Worm (Caenorhabditis elegans) whole organism, L4 larva: ENCODE data around the gene pix-1.
A peak's percentile ranks its signal among the peaks of the same experiment; 100 is the strongest.

Source experiments
- F10B5.3 ChIP-seq: sonication (generic microtip); optimal IDR thresholded peaks from 2 replicates; lab custom pipeline; 2016; ENCODE audit warnings: mild to moderate bottlenecking, missing genetic modification characterization, missing compliant biosample characterization
- F26F4.8 ChIP-seq: fragments of 200-800 bp; sonication (Bioruptor generic); conservative IDR thresholded peaks from 2 replicates; pipeline ENCODE4 v1.3.6; 2022; ENCODE audit warnings: missing genetic modification characterization, missing compliant biosample characterization
- F49E8.2 ChIP-seq: sonication (generic microtip); optimal IDR thresholded peaks from 2 replicates; lab custom pipeline; 2016; ENCODE audit warnings: missing compliant biosample characterization, mild to moderate bottlenecking, missing genetic modification characterization, borderline replicate concordance
- T26A8.4 ChIP-seq: fragments of 200-800 bp; sonication (Bioruptor generic); IDR thresholded peaks from 2 replicates; pipeline ENCODE4 v1.3.6; 2022; ENCODE audit warnings: missing genetic modification characterization, missing compliant biosample characterization
- Y105C5A.15 ChIP-seq: fragments of 200-800 bp; sonication (Bioruptor generic); IDR thresholded peaks from 2 replicates; pipeline ENCODE4 v1.3.6; 2022; ENCODE audit warnings: missing genetic modification characterization, missing compliant biosample characterization
- aha-1 ChIP-seq: fragments of 150-350 bp; peaks from one replicate; lab custom pipeline; 2014; ENCODE audit warnings: missing biosample characterization, missing genetic modification characterization
- aly-2 ChIP-seq: sonication (generic microtip); optimal IDR thresholded peaks from 2 replicates; lab custom pipeline; 2018; ENCODE audit warnings: missing biosample characterization, missing genetic modification characterization
- ceh-82 ChIP-seq: sonication (generic microtip); optimal IDR thresholded peaks from 2 replicates; lab custom pipeline; 2017; ENCODE audit warnings: missing biosample characterization, missing genetic modification characterization
- ces-1 ChIP-seq: fragments of 150-350 bp; sonication (generic microtip); optimal IDR thresholded peaks from 4 replicates; lab custom pipeline; 2014; ENCODE audit warnings: missing biosample characterization, missing genetic modification reagents, missing genetic modification characterization
- ctbp-1 ChIP-seq: fragments of 200-800 bp; sonication (Bioruptor generic); IDR thresholded peaks from 2 replicates; pipeline ENCODE4 v1.3.6; 2022; ENCODE audit warnings: missing genetic modification reagents, missing genetic modification characterization, missing compliant biosample characterization
- daf-19 ChIP-seq: fragments of 200-800 bp; sonication (Bioruptor generic); conservative IDR thresholded peaks from 2 replicates; pipeline ENCODE4 v1.3.6; 2022; ENCODE audit warnings: missing genetic modification characterization, missing compliant biosample characterization
- daf-8 ChIP-seq: fragments of 200-800 bp; sonication (Bioruptor generic); IDR thresholded peaks from 2 replicates; pipeline ENCODE4 v1.3.6; 2022; ENCODE audit warnings: missing genetic modification characterization, missing compliant biosample characterization
- dmd-6 ChIP-seq: fragments of 200-800 bp; sonication (Bioruptor generic); IDR thresholded peaks from 2 replicates; pipeline ENCODE4 v1.3.6; 2022; ENCODE audit warnings: missing genetic modification reagents, missing genetic modification characterization, missing compliant biosample characterization
- dmd-8 ChIP-seq: fragments of 200-800 bp; sonication (Bioruptor generic); IDR thresholded peaks from 2 replicates; pipeline ENCODE4 v1.3.6; 2022; ENCODE audit warnings: missing genetic modification characterization, missing compliant biosample characterization
- dpl-1 ChIP-seq: fragments of 150-350 bp; optimal IDR thresholded peaks from 2 replicates; lab custom pipeline; 2014; ENCODE audit warnings: missing biosample characterization, missing genetic modification reagents, missing genetic modification characterization
- duxl-1 ChIP-seq: sonication (generic microtip); optimal IDR thresholded peaks from 2 replicates; lab custom pipeline; 2016; ENCODE audit warnings: mild to moderate bottlenecking, missing genetic modification characterization, moderate library complexity, missing compliant biosample characterization; ENCODE audit not compliant: poor library complexity
- dve-1 ChIP-seq: sonication (generic microtip); optimal IDR thresholded peaks from 2 replicates; lab custom pipeline; 2017; ENCODE audit warnings: antibody characterized with exemption, mild to moderate bottlenecking, missing genetic modification characterization, missing compliant biosample characterization; ENCODE audit not compliant: insufficient read depth
- fos-1 ChIP-seq: fragments of 150-350 bp; optimal IDR thresholded peaks from 2 replicates; lab custom pipeline; 2014; ENCODE audit warnings: missing biosample characterization, missing genetic modification characterization
- hif-1 ChIP-seq, 2 experiments: sonication (generic microtip); optimal IDR thresholded peaks; 2 replicates each; lab custom pipeline; 2016 to 2017; ENCODE audit warnings: missing compliant biosample characterization in 2 of 2, missing genetic modification characterization in 2 of 2, missing genetic modification reagents in 2 of 2, missing genotype in 2 of 2, mild to moderate bottlenecking in 1 of 2
- hlh-11 ChIP-seq: fragments of 200-800 bp; sonication (Bioruptor generic); optimal IDR thresholded peaks from 2 replicates; lab custom pipeline; 2018; ENCODE audit warnings: mild to moderate bottlenecking, missing genetic modification characterization, missing compliant biosample characterization
- hlh-30 ChIP-seq: sonication (generic microtip); optimal IDR thresholded peaks from 2 replicates; lab custom pipeline; 2017; ENCODE audit warnings: antibody characterized with exemption, mild to moderate bottlenecking, missing genetic modification characterization, missing compliant biosample characterization; ENCODE audit not compliant: insufficient read depth
- hmg-1.1 ChIP-seq: fragments of 200-800 bp; sonication (Bioruptor generic); IDR thresholded peaks from 2 replicates; pipeline ENCODE4 v1.3.6; 2022; ENCODE audit warnings: missing genetic modification reagents, missing genetic modification characterization, missing compliant biosample characterization
- lin-1 ChIP-seq: fragments of 200-800 bp; sonication (Bioruptor generic); IDR thresholded peaks from 2 replicates; pipeline ENCODE4 v1.3.6; 2022; ENCODE audit warnings: missing genetic modification reagents, missing genetic modification characterization, missing compliant biosample characterization
- lin-29 ChIP-seq: fragments of 200-800 bp; sonication (Bioruptor generic); IDR thresholded peaks from 2 replicates; pipeline ENCODE4 v1.3.6; 2022; ENCODE audit warnings: missing genetic modification reagents, missing genetic modification characterization, missing compliant biosample characterization
- lin-39 ChIP-seq: fragments of 150-350 bp; optimal IDR thresholded peaks from 2 replicates; lab custom pipeline; 2014; ENCODE audit warnings: missing biosample characterization, missing genetic modification reagents, missing genetic modification characterization
- lir-3 ChIP-seq: sonication (generic microtip); optimal IDR thresholded peaks from 2 replicates; lab custom pipeline; 2016; ENCODE audit warnings: mild to moderate bottlenecking, missing genetic modification characterization, missing compliant biosample characterization
- mdl-1 ChIP-seq, 2 experiments: fragments of 150-350 bp in 1 of 2; sonication (generic microtip) in 1 of 2; optimal IDR thresholded peaks; 2 replicates each; lab custom pipeline; 2014 to 2017; ENCODE audit warnings: missing biosample characterization in 2 of 2, missing genetic modification characterization in 2 of 2
- mep-1 ChIP-seq: fragments of 150-350 bp; sonication (generic microtip); optimal IDR thresholded peaks from 3 replicates; lab custom pipeline; 2014; ENCODE audit warnings: missing biosample characterization, missing genetic modification characterization
- mxl-2 ChIP-seq: fragments of 200-800 bp; sonication (Bioruptor generic); conservative IDR thresholded peaks from 2 replicates; pipeline ENCODE4 v1.3.6; 2022; ENCODE audit warnings: missing genetic modification reagents, missing genetic modification characterization, missing compliant biosample characterization
- nhr-102 ChIP-seq: sonication (generic microtip); optimal IDR thresholded peaks from 2 replicates; lab custom pipeline; 2016; ENCODE audit warnings: mild to moderate bottlenecking, missing genetic modification characterization, moderate library complexity, missing compliant biosample characterization
- nhr-11 ChIP-seq: fragments of 150-350 bp; optimal IDR thresholded peaks from 2 replicates; lab custom pipeline; 2014; ENCODE audit warnings: missing biosample characterization, missing genetic modification characterization
- nhr-28 ChIP-seq: fragments of 150-350 bp; optimal IDR thresholded peaks from 2 replicates; lab custom pipeline; 2014; ENCODE audit warnings: missing biosample characterization, missing genetic modification characterization
- nhr-48 ChIP-seq: sonication (generic microtip); optimal IDR thresholded peaks from 2 replicates; lab custom pipeline; 2016; ENCODE audit warnings: mild to moderate bottlenecking, missing genetic modification characterization, missing compliant biosample characterization
- nhr-77 ChIP-seq: fragments of 150-350 bp; optimal IDR thresholded peaks from 2 replicates; lab custom pipeline; 2014; ENCODE audit warnings: missing biosample characterization, missing genetic modification characterization
- pha-4 ChIP-seq, 2 experiments: fragments of 150-350 bp in 1 of 2; fragments of 200-800 bp in 1 of 2; sonication (Bioruptor generic) in 1 of 2; IDR thresholded peaks in 1 of 2; optimal IDR thresholded peaks in 1 of 2; 2 replicates each; pipeline versions ENCODE4 v1.3.6 to Lab custom; 2014 to 2022; ENCODE audit warnings: missing genetic modification characterization in 2 of 2, missing genetic modification reagents in 2 of 2, missing biosample characterization in 1 of 2, missing compliant biosample characterization in 1 of 2
- php-3 ChIP-seq: fragments of 200-800 bp; sonication (Bioruptor generic); IDR thresholded peaks from 2 replicates; pipeline ENCODE4 v1.3.6; 2022; ENCODE audit warnings: missing genetic modification reagents, missing genetic modification characterization, missing compliant biosample characterization
- rbr-2 ChIP-seq: sonication (generic microtip); optimal IDR thresholded peaks from 2 replicates; lab custom pipeline; 2016; ENCODE audit warnings: missing genotype, missing genetic modification characterization, missing compliant biosample characterization
- set-16 ChIP-seq: fragments of 200-800 bp; sonication (Bioruptor generic); IDR thresholded peaks from 2 replicates; pipeline ENCODE4 v1.3.6; 2022; ENCODE audit warnings: missing genetic modification reagents, missing genetic modification characterization, missing compliant biosample characterization
- tra-1 ChIP-seq: fragments of 200-800 bp; sonication (Bioruptor generic); IDR thresholded peaks from 2 replicates; pipeline ENCODE4 v1.3.6; 2022; ENCODE audit warnings: missing genetic modification reagents, missing genetic modification characterization, missing compliant biosample characterization
- unc-39 ChIP-seq: sonication (generic microtip); optimal IDR thresholded peaks from 2 replicates; lab custom pipeline; 2017; ENCODE audit warnings: missing biosample characterization, missing genetic modification characterization
- unc-62 ChIP-seq, 3 experiments: fragments of 150-350 bp in 1 of 3; sonication (generic microtip); optimal IDR thresholded peaks in 2 of 3; peaks in 1 of 3; 1 replicate in 1 of 3; 2 replicates in 2 of 3; lab custom pipeline; 2014 to 2017; ENCODE audit warnings: missing biosample characterization in 3 of 3, missing genetic modification characterization in 3 of 3, missing genetic modification reagents in 3 of 3, missing genotype in 1 of 3
- zfp-2 ChIP-seq: sonication (generic microtip); optimal IDR thresholded peaks from 2 replicates; lab custom pipeline; 2016; ENCODE audit warnings: mild to moderate bottlenecking, missing genetic modification characterization, missing compliant biosample characterization

pix-1 gene

DNA sequence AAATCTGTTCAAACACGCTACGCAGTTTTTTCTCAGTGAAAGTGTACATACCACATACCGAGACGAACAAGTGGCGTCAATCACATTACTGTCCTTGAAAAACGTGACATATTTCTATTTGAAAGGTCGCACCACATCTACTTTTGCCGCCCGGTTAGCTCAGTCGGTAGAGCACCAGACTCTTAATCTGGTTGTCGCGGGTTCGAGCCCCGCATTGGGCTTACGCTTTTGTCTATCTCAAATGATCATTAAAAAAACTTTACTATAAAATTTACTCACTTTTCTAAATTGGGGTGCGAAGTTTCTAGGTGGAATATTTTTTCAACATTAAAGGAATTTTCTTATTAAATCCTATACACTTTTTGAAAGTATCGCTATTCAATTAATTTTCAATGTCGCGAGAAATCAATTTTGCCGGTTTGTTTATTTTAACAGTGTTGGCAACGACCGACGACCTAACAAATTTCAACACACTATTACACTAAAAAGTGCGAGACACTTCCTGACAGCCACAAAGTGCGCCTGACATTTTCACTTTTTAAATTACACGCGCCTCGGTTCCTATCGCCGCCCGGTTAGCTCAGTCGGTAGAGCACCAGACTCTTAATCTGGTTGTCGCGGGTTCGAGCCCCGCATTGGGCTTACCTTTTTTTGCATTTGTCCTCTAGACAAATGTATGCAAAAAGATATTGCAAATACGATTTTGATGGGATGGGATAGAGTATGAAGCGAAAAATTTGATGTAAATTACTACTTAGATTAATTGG is 3.3 kb downstream of the pix-1 start (continued):
- peak; percentile 5 for TF ChIP-seq nhr-28 (tag; lab: Kevin White, UChicago)
- peak; percentile 7 for TF ChIP-seq nhr-48 (tag; lab: Kevin White, UChicago)
- peak; percentile 93 for TF ChIP-seq aha-1 (tag; lab: Kevin White, UChicago)
- TF ChIP-seq daf-19 (GFP tag; lab: Robert Waterston, UW) = no peak
- peak; percentile 12 for TF ChIP-seq hlh-11 (tag; lab: Kevin White, UChicago)
- TF ChIP-seq F49E8.2 (tag; lab: Kevin White, UChicago) = peak; percentile 3
- no peak for TF ChIP-seq unc-39 (tag; lab: Kevin White, UChicago)
- TF ChIP-seq lin-39 (tag; lab: Kevin White, UChicago) = no peak
- TF ChIP-seq dpl-1 (GFP tag; lab: Kevin White, UChicago) = no peak
- TF ChIP-seq F26F4.8 (GFP tag; lab: Robert Waterston, UW) = peak; percentile 78; the same call in 1 of the 2 replicates
- TF ChIP-seq mxl-2 (GFP tag; lab: Robert Waterston, UW) = peak; percentile 51; the same call in 1 of the 2 replicates

DNA sequence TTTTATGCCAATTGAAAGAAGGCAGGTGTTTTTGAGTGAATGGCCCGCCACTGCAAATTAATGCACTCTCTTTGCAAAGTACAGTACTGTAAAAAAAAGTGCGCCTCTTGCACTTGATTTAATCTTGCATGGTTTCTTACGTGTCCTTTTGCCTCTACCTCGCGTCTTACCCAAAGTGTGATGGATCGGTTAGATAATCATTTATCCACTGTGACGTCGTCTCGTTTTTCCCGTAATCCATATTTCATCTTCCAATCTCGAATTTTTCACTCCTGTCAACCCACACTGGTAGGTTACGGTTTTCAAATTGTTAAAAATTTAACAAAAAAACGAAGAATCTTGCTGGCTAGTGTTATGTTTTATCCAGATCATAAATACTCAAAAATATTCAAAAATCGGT is 9.6 kb downstream of the pix-1 start:
- peak; percentile 28 for TF ChIP-seq nhr-48 (tag; lab: Kevin White, UChicago)
- TF ChIP-seq dve-1 (tag; lab: Kevin White, UChicago) = no peak
- TF ChIP-seq unc-62 (GFP tag; optimal IDR thresholded peaks at IDR 0.05 in 1 of 2; lab: Kevin White, UChicago) = peak in 1 of 2 experiments; percentile 70
- no peak for TF ChIP-seq unc-62 (tag; optimal IDR thresholded peaks at IDR 0.05; lab: Kevin White, UChicago)
- TF ChIP-seq dmd-8 (GFP tag; lab: Robert Waterston, UW) = no peak

DNA sequence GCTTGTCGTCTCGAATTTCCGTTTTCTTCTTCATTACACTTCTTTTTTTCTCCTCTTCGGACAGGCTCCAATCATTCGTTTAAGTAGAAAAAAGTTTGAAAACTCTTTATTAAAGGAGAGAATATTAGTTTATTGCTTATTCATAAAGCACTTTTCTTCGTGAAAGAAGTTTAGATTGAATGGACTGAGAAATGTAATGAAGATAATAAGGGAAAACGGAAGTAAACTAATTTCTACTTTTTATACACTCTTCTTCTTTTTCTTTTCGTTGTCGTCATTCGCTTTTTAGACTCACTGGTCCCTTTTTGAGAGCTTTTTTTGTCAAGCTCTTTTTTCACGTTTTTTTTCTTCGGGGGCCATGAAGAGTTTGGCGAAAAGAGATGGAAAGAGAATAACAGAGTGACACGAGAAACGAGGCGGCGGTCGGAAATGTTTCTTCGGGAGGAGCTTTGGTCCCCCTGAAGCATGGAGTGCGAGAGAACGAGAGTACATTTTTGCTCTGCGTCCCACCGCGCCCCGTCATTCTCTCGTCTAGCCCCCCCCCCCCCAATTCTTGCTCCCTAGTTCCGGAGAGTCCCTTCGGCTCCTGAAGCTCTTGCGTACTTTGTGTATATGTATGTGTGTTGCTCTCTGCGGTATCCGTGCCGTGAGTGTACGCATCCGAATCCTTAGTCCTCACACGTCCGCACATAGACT is 12.2 kb downstream of the pix-1 start:
- TF ChIP-seq lin-1 (GFP tag; lab: Robert Waterston, UW) = 0 out of 2 replicates have a peak, but pooled peaks have one; percentile 13
- no peak for TF ChIP-seq lir-3 (tag; lab: Kevin White, UChicago)
- no peak for TF ChIP-seq lin-29
- TF ChIP-seq hmg-1.1 = peak; percentile 73
- no peak for TF ChIP-seq nhr-102 (tag; lab: Kevin White, UChicago)
- TF ChIP-seq F10B5.3 = no peak
- peak; percentile 43; the same call in 1 of the 2 replicates for TF ChIP-seq tra-1
- TF ChIP-seq php-3 (GFP tag; lab: Robert Waterston, UW) = no peak
- TF ChIP-seq nhr-77 (tag; lab: Kevin White, UChicago) = no peak
- no peak for TF ChIP-seq Y105C5A.15
- TF ChIP-seq ceh-82 (tag; lab: Kevin White, UChicago) = no peak
- peak; percentile 20 for TF ChIP-seq hlh-30 (tag; lab: Kevin White, UChicago)
- TF ChIP-seq mep-1 (tag; lab: Kevin White, UChicago) = peak; percentile 59
- peak; percentile 66 for TF ChIP-seq hlh-11 (tag; lab: Kevin White, UChicago)
- TF ChIP-seq duxl-1 (tag; lab: Kevin White, UChicago) = no peak
- peak; percentile 42 to 69 for TF ChIP-seq mdl-1 (tag; optimal IDR thresholded peaks at IDR 0.05; lab: Kevin White, UChicago)
- peak; percentile 90 for TF ChIP-seq ctbp-1 (GFP tag; lab: Robert Waterston, UW)
- TF ChIP-seq aly-2 (tag; lab: Kevin White, UChicago) = no peak
- TF ChIP-seq T26A8.4 (GFP tag; lab: Robert Waterston, UW) = 0 out of 2 replicates have a peak, but pooled peaks have one; percentile 22
- TF ChIP-seq zfp-2 = no peak
- no peak for TF ChIP-seq daf-8 (GFP tag; lab: Robert Waterston, UW)
- TF ChIP-seq pha-4 (GFP tag; IDR thresholded peaks at IDR 0.05; lab: Robert Waterston, UW) = no peak
- TF ChIP-seq pha-4 (tag; optimal IDR thresholded peaks at IDR 0.05; lab: Kevin White, UChicago) = no peak
- TF ChIP-seq rbr-2 = peak; percentile 43
- peak; percentile 89 for TF ChIP-seq ces-1 (GFP tag; lab: Kevin White, UChicago)
- no peak for TF ChIP-seq F49E8.2 (tag; lab: Kevin White, UChicago)
- TF ChIP-seq mxl-2 (GFP tag; lab: Robert Waterston, UW) = no peak
- peak in 1 of 2 experiments; percentile 25 for TF ChIP-seq hif-1 (tag; optimal IDR thresholded peaks at IDR 0.05; lab: Kevin White, UChicago)
- peak; percentile 41 for TF ChIP-seq dmd-6 (GFP tag; lab: Robert Waterston, UW)
- TF ChIP-seq unc-62 (GFP tag; optimal IDR thresholded peaks at IDR 0.05 in 1 of 2; lab: Kevin White, UChicago) = peak in 1 of 2 experiments; percentile 98
- no peak for TF ChIP-seq unc-62 (tag; optimal IDR thresholded peaks at IDR 0.05; lab: Kevin White, UChicago)
- peak; percentile 94 for TF ChIP-seq set-16
- TF ChIP-seq fos-1 (tag; lab: Kevin White, UChicago) = no peak
- no peak for TF ChIP-seq nhr-11 (tag; lab: Kevin White, UChicago)
